Worm (Caenorhabditis elegans): Measurements from ENCODE around the gene srlf-18.
A peak's percentile ranks its signal among the peaks of the same experiment; 100 is the strongest.

Gene srlf-18

DNA sequence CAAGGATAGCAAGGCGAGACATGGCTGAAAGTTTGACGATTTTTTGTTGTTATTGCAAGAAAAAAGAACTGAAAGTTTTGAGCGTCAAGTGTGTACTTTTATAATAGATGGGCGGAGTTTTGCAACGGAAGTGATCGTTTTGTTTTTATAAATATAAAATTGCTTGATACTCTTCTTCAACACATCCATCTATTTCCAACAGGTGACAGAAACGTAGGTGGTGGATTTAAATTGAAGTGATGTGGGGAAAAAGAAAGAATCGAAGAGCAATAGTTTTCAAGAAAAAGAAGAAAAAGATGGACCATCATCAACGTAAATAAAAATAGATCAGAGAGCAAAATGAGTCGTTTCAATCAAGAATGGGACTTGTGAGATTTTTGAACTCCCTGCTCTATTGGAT is 34.3 kb downstream of the srlf-18 start, which contains the start of gene ttr-17:
TSS of gene ttr-17 (minus strand) at position 24 of the 400 bp plus-strand sequence.
- TF ChIP-seq pha-4 (tag; optimal IDR thresholded peaks at IDR 0.05) (no peak), nfya-1 (tag; optimal IDR thresholded peaks at IDR 0.05; ENCODE audit: insufficient read depth) (peak; percentile 4), ztf-11 (tag; optimal IDR thresholded peaks at IDR 0.05) (no peak)

- TF ChIP-seq egl-5 (tag; optimal IDR thresholded peaks at IDR 0.05) (peak; percentile 63), ama-1 (optimal IDR thresholded peaks at IDR 0.05) (peak; percentile 55), ztf-4 (tag; optimal IDR thresholded peaks at IDR 0.05) (no peak), tbx-2 (tag; optimal IDR thresholded peaks at IDR 0.05) (no peak), lin-39 (tag; optimal IDR thresholded peaks at IDR 0.05) (no peak), elt-2 (tag; optimal IDR thresholded peaks at IDR 0.05) (no peak), nfya-1 (tag; optimal IDR thresholded peaks at IDR 0.05; ENCODE audit: insufficient read depth) (peak; percentile 84), fos-1 (tag; optimal IDR thresholded peaks at IDR 0.05) (no peak)
Observed at ce11 chrIV:11063962-11064361, 37.3 kb downstream of the srlf-18 start, which contains the start of gene ttr-16. TSS of gene ttr-16 (minus strand) at chrIV:11064137.

- TF ChIP-seq daf-12 (tag; optimal IDR thresholded peaks at IDR 0.05) = peak; percentile 28
- no peak for TF ChIP-seq nhr-77 (tag; optimal IDR thresholded peaks at IDR 0.05)
- no peak for TF ChIP-seq zag-1 (tag; optimal IDR thresholded peaks at IDR 0.05)
- no peak for TF ChIP-seq egl-27 (tag; optimal IDR thresholded peaks at IDR 0.05)
- TF ChIP-seq nfya-1 (tag; optimal IDR thresholded peaks at IDR 0.05; ENCODE audit: insufficient read depth) = peak; percentile 32
- peak; percentile 41 for TF ChIP-seq ceh-28 (tag; optimal IDR thresholded peaks at IDR 0.05)
- TF ChIP-seq ceh-82 (tag; optimal IDR thresholded peaks at IDR 0.05) = peak; percentile 4
Observed at ce11 chrIV:11062984-11063613, 38.2 kb downstream of the srlf-18 start.

DNA sequence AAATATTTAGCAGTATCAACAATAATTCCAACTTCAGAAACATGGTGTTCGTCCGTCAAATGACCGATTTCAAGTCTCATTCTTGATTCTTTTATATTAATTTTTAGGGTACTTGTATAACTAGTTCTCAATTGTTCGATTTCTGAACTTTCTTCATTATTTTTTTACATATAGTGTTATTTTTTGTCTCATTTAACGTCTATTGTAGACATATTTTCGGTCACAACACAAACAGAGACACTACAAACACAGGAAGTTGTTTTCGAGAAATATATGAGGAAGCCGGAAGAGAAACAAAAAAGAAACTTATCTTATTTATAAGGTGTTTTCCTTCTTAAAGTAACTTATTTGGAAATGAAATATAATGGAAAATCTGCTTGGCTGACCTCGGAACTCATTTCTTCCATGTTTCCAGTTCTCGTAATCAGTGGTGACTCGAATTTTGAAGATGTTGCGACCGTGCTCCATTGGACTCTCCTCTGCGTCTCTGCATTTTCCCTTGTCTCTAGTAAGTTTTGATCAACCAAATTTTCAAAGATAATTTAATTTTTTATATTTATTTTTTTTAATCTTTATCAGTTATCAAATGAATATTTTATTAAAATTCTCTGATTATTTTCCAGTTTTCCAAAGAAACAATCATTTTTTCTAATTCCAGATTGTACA is 47.5 kb downstream of the srlf-18 start, which contains the start of the genes F36H1.12 and lin-3:
TSS of gene F36H1.12 (minus strand) at position 51 of the 666 bp plus-strand sequence.
TSS of gene lin-3 (plus strand) at position 657 of the 666 bp plus-strand sequence.
- TF ChIP-seq lin-15B (tag; optimal IDR thresholded peaks at IDR 0.05) (no peak), nhr-76 (tag; optimal IDR thresholded peaks at IDR 0.05) (no peak), tbx-2 (tag; optimal IDR thresholded peaks at IDR 0.05) (no peak), ama-1 (optimal IDR thresholded peaks at IDR 0.05) (no peak), egl-27 (tag; optimal IDR thresholded peaks at IDR 0.05) (no peak), elt-2 (tag; optimal IDR thresholded peaks at IDR 0.05) (no peak), nhr-11 (tag; optimal IDR thresholded peaks at IDR 0.05) (no peak), daf-12 (tag; optimal IDR thresholded peaks at IDR 0.05) (no peak), ZK546.5 (tag; optimal IDR thresholded peaks at IDR 0.05) (no peak), lin-39 (tag; optimal IDR thresholded peaks at IDR 0.05) (no peak), fkh-2 (tag; optimal IDR thresholded peaks at IDR 0.05) (no peak)

DNA sequence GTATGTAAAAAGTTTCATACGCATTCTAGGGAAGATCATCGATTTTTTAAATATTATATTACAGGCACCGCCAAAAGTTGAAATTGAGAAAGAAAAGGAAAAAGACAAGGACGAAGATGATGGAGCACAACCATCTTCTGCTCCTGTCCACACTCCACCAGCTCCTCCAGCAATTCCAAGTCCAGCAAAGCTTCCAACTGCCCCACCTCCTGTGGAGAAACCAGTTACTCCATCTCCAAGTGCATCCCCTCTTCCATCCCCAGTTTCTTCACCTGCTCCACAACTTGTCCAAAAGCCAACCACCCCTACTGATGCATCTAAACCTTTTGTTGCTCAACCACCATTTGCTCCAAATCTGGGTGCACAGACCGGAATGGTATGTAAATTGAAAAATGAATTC is 49.3 kb downstream of the srlf-18 start:
- no peak for TF ChIP-seq lin-39 (tag; optimal IDR thresholded peaks at IDR 0.05)
- TF ChIP-seq unc-62 (GFP tag; optimal IDR thresholded peaks at IDR 0.05) = no peak
- TF ChIP-seq fkh-10 (GFP tag; optimal IDR thresholded peaks at IDR 0.05) = no peak
- no peak for TF ChIP-seq ceh-28 (tag; optimal IDR thresholded peaks at IDR 0.05)
- TF ChIP-seq nhr-43 (tag; optimal IDR thresholded peaks at IDR 0.05; ENCODE audit: poor library complexity, severe bottlenecking) = no peak
- TF ChIP-seq lin-15B (tag; optimal IDR thresholded peaks at IDR 0.05) = no peak
- no peak for TF ChIP-seq lsy-12 (tag; optimal IDR thresholded peaks at IDR 0.05)
- no peak for TF ChIP-seq daf-12 (tag; optimal IDR thresholded peaks at IDR 0.05)
- TF ChIP-seq nhr-77 (tag; optimal IDR thresholded peaks at IDR 0.05) = no peak
- TF ChIP-seq egl-27 (tag; optimal IDR thresholded peaks at IDR 0.05) = no peak
- TF ChIP-seq ztf-11 (tag; optimal IDR thresholded peaks at IDR 0.05) = no peak
- TF ChIP-seq fkh-2 (tag; optimal IDR thresholded peaks at IDR 0.05) = no peak
- no peak for TF ChIP-seq aly-2 (tag; optimal IDR thresholded peaks at IDR 0.05)
- no peak for TF ChIP-seq ceh-82 (tag; optimal IDR thresholded peaks at IDR 0.05)
- no peak for TF ChIP-seq nhr-237 (tag; optimal IDR thresholded peaks at IDR 0.05)
- no peak for TF ChIP-seq ztf-4 (tag; optimal IDR thresholded peaks at IDR 0.05)
- no peak for TF ChIP-seq nhr-11 (tag; optimal IDR thresholded peaks at IDR 0.05)
- no peak for TF ChIP-seq elt-1 (tag; optimal IDR thresholded peaks at IDR 0.05)
